Fruit fly (Drosophila melanogaster): Measurements from ENCODE around the gene Npl4.

The Npl4 gene

DNA sequence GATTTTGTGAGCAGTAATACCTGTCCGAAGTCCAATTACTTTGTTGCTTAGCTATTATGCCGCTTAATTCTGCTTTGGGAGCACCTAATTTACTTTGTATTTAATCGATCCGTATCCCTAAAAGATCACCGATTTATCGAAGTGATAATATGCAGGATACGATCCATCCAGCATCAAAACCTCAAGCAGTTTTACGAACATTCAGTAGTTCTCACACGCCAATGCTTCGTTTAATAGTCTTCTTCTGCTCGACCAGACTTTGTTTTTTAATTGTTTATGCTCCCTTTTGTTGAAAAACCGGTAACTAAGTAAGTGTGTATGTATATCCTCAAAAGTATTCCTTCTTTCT lies 23.8 kb upstream of the Npl4 start:
- no peak for TF ChIP-seq GATAd (GFP tag; optimal IDR thresholded peaks at IDR 0.05)
- no peak for TF ChIP-seq dmrt93B (GFP tag; optimal IDR thresholded peaks at IDR 0.05)
- TF ChIP-seq Hnf4 (GFP tag; optimal IDR thresholded peaks at IDR 0.05) = no peak
- TF ChIP-seq CG32264 (GFP tag; optimal IDR thresholded peaks at IDR 0.05) = no peak
- TF ChIP-seq Dif (GFP tag; optimal IDR thresholded peaks at IDR 0.05; ENCODE audit: partially characterized antibody) = no peak
- no peak for TF ChIP-seq sage (GFP tag; optimal IDR thresholded peaks at IDR 0.05)
- TF ChIP-seq psq (GFP tag; optimal IDR thresholded peaks at IDR 0.05) = peak; percentile 23
- no peak for TF ChIP-seq CrebA (GFP tag; optimal IDR thresholded peaks at IDR 0.05; ENCODE audit: borderline replicate concordance)
- peak in 1 of 2 experiments; percentile 20 for TF ChIP-seq foxo (GFP tag; optimal IDR thresholded peaks at IDR 0.05)
- TF ChIP-seq tai (GFP tag; optimal IDR thresholded peaks at IDR 0.05) = no peak
- TF ChIP-seq Dfd (GFP tag; optimal IDR thresholded peaks at IDR 0.05) = no peak
- no peak for TF ChIP-seq ey (GFP tag; optimal IDR thresholded peaks at IDR 0.05)
- peak; percentile 32 for TF ChIP-seq HLH106 (tag; optimal IDR thresholded peaks at IDR 0.05)
- no peak for TF ChIP-seq CG9705 (GFP tag; optimal IDR thresholded peaks at IDR 0.05)
- no peak for TF ChIP-seq Jra (GFP tag; optimal IDR thresholded peaks at IDR 0.05)
- no peak for TF ChIP-seq br (GFP tag; optimal IDR thresholded peaks at IDR 0.05)
- TF ChIP-seq OdsH (GFP tag; optimal IDR thresholded peaks at IDR 0.05) = peak; percentile 26
- TF ChIP-seq pan (optimal IDR thresholded peaks at IDR 0.05) = no peak
- TF ChIP-seq Hr83 (GFP tag; optimal IDR thresholded peaks at IDR 0.05; ENCODE audit: poor library complexity, severe bottlenecking) = no peak
- TF ChIP-seq N (GFP tag; optimal IDR thresholded peaks at IDR 0.05) = no peak

DNA sequence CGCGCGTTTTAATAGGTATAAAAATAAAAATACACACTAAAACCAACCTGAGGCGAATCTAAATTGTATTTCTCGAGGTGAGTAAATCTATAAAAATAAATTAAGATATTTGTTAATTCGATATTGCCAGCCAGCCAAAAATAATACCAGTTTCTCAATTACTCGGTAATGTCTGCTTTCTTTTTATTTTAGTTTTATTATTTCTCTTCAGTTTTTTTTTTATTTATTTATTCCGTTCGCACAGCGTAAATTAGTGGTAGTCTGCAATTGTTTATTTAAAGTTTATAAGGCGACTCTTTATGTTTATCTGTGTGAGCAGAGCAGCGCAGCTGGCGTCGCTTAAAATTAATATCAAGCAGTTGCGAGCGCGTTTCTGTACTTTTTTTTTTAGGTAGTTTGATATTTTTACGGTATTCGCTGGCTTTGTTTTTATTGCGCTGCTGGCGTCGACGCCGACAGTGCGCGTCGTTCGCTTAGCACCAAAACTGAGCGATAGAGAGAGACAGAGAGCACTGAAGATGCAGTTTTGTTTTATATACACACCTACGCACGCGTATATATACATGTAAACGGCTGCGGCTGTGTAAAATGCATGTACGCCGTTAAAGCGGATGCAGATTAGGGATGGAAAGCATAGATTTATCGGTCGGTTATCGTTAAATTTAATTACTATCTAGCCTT lies 23.3 kb upstream of the Npl4 start:
- TF ChIP-seq foxo (GFP tag; optimal IDR thresholded peaks at IDR 0.05) (no peak), rgr (GFP tag; optimal IDR thresholded peaks at IDR 0.05) (peak; percentile 15), HLH106 (tag; optimal IDR thresholded peaks at IDR 0.05) (no peak), N (GFP tag; optimal IDR thresholded peaks at IDR 0.05) (no peak), CrebA (GFP tag; optimal IDR thresholded peaks at IDR 0.05; ENCODE audit: borderline replicate concordance) (no peak), dl (GFP tag; optimal IDR thresholded peaks at IDR 0.05; ENCODE audit: insufficient read depth in 1 of 2, partially characterized antibody in 2 of 2) (no peak), fru (GFP tag; optimal IDR thresholded peaks at IDR 0.05) (peak; percentile 32), tai (GFP tag; optimal IDR thresholded peaks at IDR 0.05) (no peak), OdsH (GFP tag; optimal IDR thresholded peaks at IDR 0.05) (no peak), Hr83 (GFP tag; optimal IDR thresholded peaks at IDR 0.05; ENCODE audit: poor library complexity, severe bottlenecking) (peak; percentile 23), sv (GFP tag; optimal IDR thresholded peaks at IDR 0.05) (no peak), usp (GFP tag; optimal IDR thresholded peaks at IDR 0.05) (no peak), CG9705 (GFP tag; optimal IDR thresholded peaks at IDR 0.05) (no peak), Vsx2 (GFP tag; optimal IDR thresholded peaks at IDR 0.05; ENCODE audit: partially characterized antibody) (no peak), Sp1 (GFP tag; optimal IDR thresholded peaks at IDR 0.05) (peak; percentile 18), Hr78 (GFP tag; optimal IDR thresholded peaks at IDR 0.05) (no peak), Hnf4 (GFP tag; optimal IDR thresholded peaks at IDR 0.05) (peak; percentile 33), dsf (GFP tag; optimal IDR thresholded peaks at IDR 0.05; ENCODE audit: borderline replicate concordance) (no peak), h (GFP tag; optimal IDR thresholded peaks at IDR 0.05) (peak; percentile 50), woc (GFP tag; optimal IDR thresholded peaks at IDR 0.05) (peak; percentile 6), Abd-B (GFP tag; optimal IDR thresholded peaks at IDR 0.05) (no peak), br (GFP tag; optimal IDR thresholded peaks at IDR 0.05) (peak; percentile 17), Rel (GFP tag; optimal IDR thresholded peaks at IDR 0.05) (no peak), Rel (tag; optimal IDR thresholded peaks at IDR 0.05) (peak; percentile 36), dmrt93B (GFP tag; optimal IDR thresholded peaks at IDR 0.05) (peak; percentile 4), psq (GFP tag; optimal IDR thresholded peaks at IDR 0.05) (no peak), jim (GFP tag; optimal IDR thresholded peaks at IDR 0.05) (no peak), GATAd (GFP tag; optimal IDR thresholded peaks at IDR 0.05) (no peak), Myc (optimal IDR thresholded peaks at IDR 0.05) (no peak), Mio (GFP tag; optimal IDR thresholded peaks at IDR 0.05) (no peak), Dfd (GFP tag; optimal IDR thresholded peaks at IDR 0.05) (no peak), pan (optimal IDR thresholded peaks at IDR 0.05) (no peak), ey (GFP tag; optimal IDR thresholded peaks at IDR 0.05) (peak; percentile 13), sage (GFP tag; optimal IDR thresholded peaks at IDR 0.05) (no peak), Dif (GFP tag; optimal IDR thresholded peaks at IDR 0.05; ENCODE audit: partially characterized antibody) (peak; percentile 34), CG32264 (GFP tag; optimal IDR thresholded peaks at IDR 0.05) (no peak), lola (GFP tag; optimal IDR thresholded peaks at IDR 0.05) (no peak), brk (GFP tag; optimal IDR thresholded peaks at IDR 0.05) (no peak), Jra (GFP tag; optimal IDR thresholded peaks at IDR 0.05) (no peak)
